Worm (Caenorhabditis elegans): ENCODE data around the gene dhs-13.

dhs-13 gene

DNA sequence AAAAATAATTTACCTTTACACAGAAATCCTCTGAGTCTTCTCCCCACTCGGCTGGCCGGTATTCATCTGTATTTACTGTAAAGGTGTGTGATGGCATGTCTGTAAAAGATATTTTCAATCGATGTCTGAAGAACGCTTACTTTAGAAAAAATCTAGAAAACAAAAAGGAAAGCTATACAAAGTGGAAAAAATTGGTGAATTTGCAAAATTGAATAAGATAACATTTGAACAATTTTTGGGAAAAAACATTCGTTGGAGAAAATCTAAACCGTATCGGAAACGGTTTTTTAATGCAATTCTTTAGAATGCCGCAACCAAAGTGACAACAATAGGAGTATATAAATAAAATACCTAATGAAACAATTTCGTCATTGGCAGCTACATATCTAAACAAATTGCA, 10.4 kb upstream of the dhs-13 start, which contains the start of gene F36H9.5:
Gene F36H9.5 (minus strand): TSS at position 101 of the 400 bp plus-strand sequence.
- TF ChIP-seq hmg-4 (GFP tag; optimal IDR thresholded peaks at IDR 0.05) = no peak
- TF ChIP-seq tbx-37 (GFP tag; conservative IDR thresholded peaks at IDR 0.05) = no peak
- TF ChIP-seq sea-1 (GFP tag; conservative IDR thresholded peaks at IDR 0.05) = no peak
- no peak for TF ChIP-seq tra-4 (tag; optimal IDR thresholded peaks at IDR 0.05)
- TF ChIP-seq hnd-1 (tag; optimal IDR thresholded peaks at IDR 0.05) = no peak

DNA sequence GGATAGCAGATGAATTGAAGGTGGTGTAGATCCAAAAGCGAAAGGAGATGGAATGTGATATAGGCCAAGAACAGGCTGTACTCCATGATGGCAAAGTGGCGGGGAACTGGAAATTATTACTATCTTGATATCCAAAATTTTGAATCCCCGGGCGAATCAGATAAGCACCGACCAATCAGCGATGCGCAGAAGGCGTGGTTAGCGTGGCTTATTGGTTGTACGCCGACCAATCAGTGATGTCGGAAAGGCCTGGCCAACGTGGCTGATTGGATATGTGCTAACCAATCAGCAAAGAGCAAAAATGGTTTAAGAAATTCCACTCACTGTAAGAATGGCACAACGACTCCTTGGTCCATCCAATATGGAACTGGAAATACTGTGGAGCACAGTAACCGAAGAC, 8.5 kb upstream of the dhs-13 start:
- no peak for TF ChIP-seq flt-1 (GFP tag; IDR thresholded peaks at IDR 0.05)
- no peak for TF ChIP-seq ama-1 (optimal IDR thresholded peaks at IDR 0.05)
- no peak for TF ChIP-seq B0310.2 (tag; optimal IDR thresholded peaks at IDR 0.05)
- TF ChIP-seq aly-1 (tag; optimal IDR thresholded peaks at IDR 0.05) = no peak
- TF ChIP-seq ceh-36 (tag; optimal IDR thresholded peaks at IDR 0.05) = no peak
- no peak for TF ChIP-seq ceh-13 (GFP tag; optimal IDR thresholded peaks at IDR 0.05)
- no peak for TF ChIP-seq scrt-1 (GFP tag; IDR thresholded peaks at IDR 0.05)
- no peak for TF ChIP-seq hmg-4 (GFP tag; optimal IDR thresholded peaks at IDR 0.05)
- no peak for TF ChIP-seq sea-1 (GFP tag; conservative IDR thresholded peaks at IDR 0.05)

DNA sequence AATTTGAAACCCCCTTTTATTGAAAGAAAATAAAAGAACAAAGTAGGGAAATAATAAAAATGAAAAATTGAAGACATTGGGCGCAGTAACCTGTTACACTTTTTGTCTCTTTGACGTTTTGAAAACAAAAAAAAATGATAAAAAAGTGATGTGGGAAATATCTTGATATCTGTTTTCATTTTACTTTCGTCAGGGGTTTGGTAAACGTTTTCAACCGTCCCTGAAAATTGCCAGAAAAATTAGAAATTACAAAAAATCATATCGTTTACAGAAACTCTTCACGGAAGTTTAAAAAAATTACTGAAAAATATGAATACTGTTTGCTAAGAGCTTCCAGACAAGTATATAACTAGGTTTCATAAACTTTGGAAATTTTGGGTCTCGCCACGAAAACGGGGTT, 7.6 kb upstream of the dhs-13 start, which contains the start of gene F36H9.4:
Gene F36H9.4 (minus strand): TSS at position 101 of the 400 bp plus-strand sequence.
- TF ChIP-seq F13C5.2 (tag; optimal IDR thresholded peaks at IDR 0.05) = no peak
- TF ChIP-seq tbx-11 (GFP tag; IDR thresholded peaks at IDR 0.05) = no peak
- TF ChIP-seq ceh-36 (tag; optimal IDR thresholded peaks at IDR 0.05) = no peak
- no peak for TF ChIP-seq hmg-4 (GFP tag; optimal IDR thresholded peaks at IDR 0.05)
- no peak for TF ChIP-seq tbx-37 (GFP tag; conservative IDR thresholded peaks at IDR 0.05)
- TF ChIP-seq sea-1 (GFP tag; conservative IDR thresholded peaks at IDR 0.05) = no peak
- TF ChIP-seq hmbx-1 (tag; optimal IDR thresholded peaks at IDR 0.05) = no peak
- TF ChIP-seq scrt-1 (GFP tag; IDR thresholded peaks at IDR 0.05) = no peak

DNA sequence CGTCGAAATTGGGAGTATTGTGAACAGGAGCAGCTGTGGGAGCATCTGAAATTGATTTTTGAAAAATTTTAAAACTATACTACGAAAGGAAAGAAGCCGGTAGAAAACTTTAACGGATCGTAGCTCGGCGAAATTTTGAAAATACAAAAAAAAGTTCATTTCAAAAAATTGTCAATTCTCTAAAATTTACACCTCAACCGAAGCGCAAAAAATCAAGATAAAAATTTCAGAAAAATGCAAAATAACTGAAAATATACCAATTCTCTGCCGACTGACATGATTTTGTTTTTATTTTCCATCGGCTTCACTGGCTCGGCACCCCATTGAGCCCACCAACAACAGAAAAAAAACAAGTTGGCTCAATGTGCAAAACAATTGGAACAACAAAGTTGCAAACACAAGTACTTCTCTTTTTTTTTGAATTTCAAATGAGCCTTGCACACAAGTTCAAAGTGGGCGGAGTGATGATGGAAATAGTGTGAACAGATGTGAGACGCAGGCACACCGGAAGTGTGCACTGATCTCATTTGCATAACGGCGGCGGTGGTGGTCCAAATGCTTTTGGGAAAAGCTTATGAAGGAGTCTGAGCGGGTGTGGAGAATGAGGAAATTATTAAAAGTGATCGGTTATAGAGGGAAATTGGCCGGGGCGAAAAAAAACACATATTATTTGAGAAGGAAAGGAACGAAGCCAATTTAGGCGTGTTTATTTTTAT, 3.5 kb upstream of the dhs-13 start, which contains the start of gene F36H9.7:
Gene F36H9.7 (minus strand): TSS at position 51 of the 716 bp plus-strand sequence.
- TF ChIP-seq hmg-4 (GFP tag; optimal IDR thresholded peaks at IDR 0.05) (no peak), hmbx-1 (tag; optimal IDR thresholded peaks at IDR 0.05) (no peak), B0310.2 (tag; optimal IDR thresholded peaks at IDR 0.05) (no peak), hnd-1 (tag; optimal IDR thresholded peaks at IDR 0.05) (no peak), scrt-1 (GFP tag; IDR thresholded peaks at IDR 0.05) (no peak), F13C5.2 (tag; optimal IDR thresholded peaks at IDR 0.05) (no peak), aly-1 (tag; optimal IDR thresholded peaks at IDR 0.05) (no peak), ceh-36 (tag; optimal IDR thresholded peaks at IDR 0.05) (no peak), ama-1 (optimal IDR thresholded peaks at IDR 0.05) (no peak), tbx-11 (GFP tag; IDR thresholded peaks at IDR 0.05) (no peak), pes-1 (GFP tag; IDR thresholded peaks at IDR 0.05) (no peak), tra-4 (tag; optimal IDR thresholded peaks at IDR 0.05) (no peak), ets-7 (tag; optimal IDR thresholded peaks at IDR 0.05) (no peak), ceh-13 (GFP tag; optimal IDR thresholded peaks at IDR 0.05) (no peak), sea-1 (GFP tag; conservative IDR thresholded peaks at IDR 0.05) (no peak)

DNA sequence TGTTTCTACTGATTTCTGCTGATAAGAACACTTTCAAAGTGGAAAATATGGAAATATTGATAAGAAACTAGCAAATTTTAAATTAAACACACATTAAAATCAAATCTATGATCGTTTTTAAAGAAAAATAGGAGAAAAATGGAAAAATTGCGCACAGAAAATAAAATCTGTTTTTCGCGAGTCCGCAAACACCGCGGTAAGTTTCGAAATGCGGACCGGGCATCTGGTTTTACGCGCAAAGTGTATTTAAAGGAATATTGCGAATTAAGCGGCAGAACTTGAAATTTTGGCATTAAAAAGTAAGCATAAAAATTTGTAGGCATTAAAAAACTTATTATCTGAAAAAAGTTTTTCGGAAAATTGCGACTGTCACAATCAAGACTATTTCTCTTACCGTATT, 1.6 kb upstream of the dhs-13 start:
- TF ChIP-seq F13C5.2 (tag; optimal IDR thresholded peaks at IDR 0.05) (peak; percentile 11), tbx-11 (GFP tag; IDR thresholded peaks at IDR 0.05) (no peak), ets-7 (tag; optimal IDR thresholded peaks at IDR 0.05) (no peak), hmbx-1 (tag; optimal IDR thresholded peaks at IDR 0.05) (no peak)

DNA sequence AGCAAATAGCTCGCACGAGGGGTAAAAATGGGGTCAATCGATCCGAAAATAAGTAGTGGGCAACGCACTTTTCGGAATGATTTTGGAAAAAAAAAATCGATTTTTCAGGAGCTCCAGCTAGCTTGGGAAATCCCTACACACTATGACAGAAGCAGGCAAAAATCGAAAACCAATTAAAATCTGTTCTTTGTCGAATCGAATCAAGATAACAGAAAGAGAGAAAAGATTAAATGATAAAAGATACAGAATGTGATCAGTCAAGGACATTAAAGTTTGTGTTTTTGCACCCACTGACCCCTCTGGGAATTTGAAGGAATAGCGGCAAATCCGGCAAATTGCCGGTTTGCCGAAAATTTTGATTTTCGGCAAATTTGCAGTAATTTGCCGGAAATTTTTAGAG, 4.1 kb downstream of the dhs-13 start:
- TF ChIP-seq tbx-37 (GFP tag; conservative IDR thresholded peaks at IDR 0.05) (no peak), ama-1 (optimal IDR thresholded peaks at IDR 0.05) (no peak), hmg-4 (GFP tag; optimal IDR thresholded peaks at IDR 0.05) (no peak), tra-4 (tag; optimal IDR thresholded peaks at IDR 0.05) (no peak), sea-1 (GFP tag; conservative IDR thresholded peaks at IDR 0.05) (no peak)

DNA sequence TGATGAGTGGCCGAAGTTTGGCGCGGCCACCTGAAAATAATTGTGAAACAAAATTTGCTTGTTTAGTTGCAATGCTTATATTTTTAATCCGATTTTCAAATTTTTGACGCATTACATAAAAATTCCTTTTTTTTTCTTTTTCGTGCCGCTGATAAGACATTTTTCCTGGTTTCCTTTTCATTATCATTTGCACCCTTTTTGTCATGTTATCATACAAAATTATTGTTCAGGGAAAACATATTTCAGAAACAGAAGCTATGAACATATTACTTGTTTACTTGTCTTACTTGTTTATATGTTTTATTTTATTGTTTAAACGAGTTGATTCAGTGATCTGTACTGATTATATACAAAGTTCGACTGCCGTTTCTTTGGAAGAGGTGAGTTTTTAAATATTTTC, 10.9 kb downstream of the dhs-13 start, which contains the start of gene clec-205:
Gene clec-205 (plus strand): TSS at position 212 of the 400 bp plus-strand sequence.
- TF ChIP-seq aly-1 (tag; optimal IDR thresholded peaks at IDR 0.05) (no peak), ceh-13 (GFP tag; optimal IDR thresholded peaks at IDR 0.05) (no peak), tbx-37 (GFP tag; conservative IDR thresholded peaks at IDR 0.05) (no peak), pes-1 (GFP tag; IDR thresholded peaks at IDR 0.05) (no peak), ets-7 (tag; optimal IDR thresholded peaks at IDR 0.05) (no peak), scrt-1 (GFP tag; IDR thresholded peaks at IDR 0.05) (no peak)

DNA sequence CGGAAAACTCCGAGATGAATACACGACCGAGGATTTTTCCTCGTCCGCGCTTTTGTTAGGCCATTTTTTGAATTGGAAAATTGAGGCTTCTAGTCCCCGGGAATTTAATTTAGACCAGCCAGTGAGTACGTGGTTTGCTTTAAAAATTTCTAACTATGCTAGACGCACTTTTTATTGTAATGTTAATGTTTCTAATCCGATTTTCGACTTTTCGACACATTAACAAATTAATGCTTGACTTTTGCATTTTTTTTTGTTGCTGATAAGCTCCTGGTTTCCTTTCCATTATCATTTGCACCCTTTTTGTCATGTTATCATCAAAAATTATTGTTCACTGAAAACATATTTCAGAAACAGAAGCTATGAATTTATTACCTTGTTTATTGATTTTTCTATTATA, 14.7 kb downstream of the dhs-13 start, which contains the start of gene clec-204:
Gene clec-204 (plus strand): TSS at position 301 of the 400 bp plus-strand sequence.
- TF ChIP-seq tbx-11 (GFP tag; IDR thresholded peaks at IDR 0.05) (no peak), hmbx-1 (tag; optimal IDR thresholded peaks at IDR 0.05) (no peak), B0310.2 (tag; optimal IDR thresholded peaks at IDR 0.05) (no peak), hnd-1 (tag; optimal IDR thresholded peaks at IDR 0.05) (no peak), ceh-13 (GFP tag; optimal IDR thresholded peaks at IDR 0.05) (no peak), ceh-36 (tag; optimal IDR thresholded peaks at IDR 0.05) (no peak), flt-1 (GFP tag; IDR thresholded peaks at IDR 0.05) (no peak), hmg-4 (GFP tag; optimal IDR thresholded peaks at IDR 0.05) (no peak), ets-7 (tag; optimal IDR thresholded peaks at IDR 0.05) (no peak), sea-1 (GFP tag; conservative IDR thresholded peaks at IDR 0.05) (no peak), aly-1 (tag; optimal IDR thresholded peaks at IDR 0.05) (no peak), scrt-1 (GFP tag; IDR thresholded peaks at IDR 0.05) (no peak), F13C5.2 (tag; optimal IDR thresholded peaks at IDR 0.05) (no peak), pes-1 (GFP tag; IDR thresholded peaks at IDR 0.05) (no peak), ama-1 (optimal IDR thresholded peaks at IDR 0.05) (no peak), tra-4 (tag; optimal IDR thresholded peaks at IDR 0.05) (no peak), tbx-37 (GFP tag; conservative IDR thresholded peaks at IDR 0.05) (no peak)
